Worm (Caenorhabditis elegans): ENCODE data around the gene lat-1.

ce11 chrII:8914654-8915053 lies 18.0 kb downstream of the lat-1 start:
- TF ChIP-seq Y53F4B.3 (GFP tag; IDR thresholded peaks at IDR 0.05) (no peak), F39B2.1 (GFP tag; IDR thresholded peaks at IDR 0.05) (no peak), Y95B8A.8 (GFP tag; IDR thresholded peaks at IDR 0.05) (no peak), attf-5 (GFP tag; optimal IDR thresholded peaks at IDR 0.05) (no peak), rec-8 (tag; optimal IDR thresholded peaks at IDR 0.05) (no peak), F52B5.7 (tag; optimal IDR thresholded peaks at IDR 0.05) (no peak), Y56A3A.18 (GFP tag; IDR thresholded peaks at IDR 0.05) (no peak), gei-17 (GFP tag; optimal IDR thresholded peaks at IDR 0.05) (no peak), unc-62 (GFP tag; optimal IDR thresholded peaks at IDR 0.05) (no peak), K12H6.12 (tag; optimal IDR thresholded peaks at IDR 0.05) (no peak)

All from whole organism, young adult.